Worm (Caenorhabditis elegans): ENCODE results near the gene D1005.5.

Gene D1005.5

DNA sequence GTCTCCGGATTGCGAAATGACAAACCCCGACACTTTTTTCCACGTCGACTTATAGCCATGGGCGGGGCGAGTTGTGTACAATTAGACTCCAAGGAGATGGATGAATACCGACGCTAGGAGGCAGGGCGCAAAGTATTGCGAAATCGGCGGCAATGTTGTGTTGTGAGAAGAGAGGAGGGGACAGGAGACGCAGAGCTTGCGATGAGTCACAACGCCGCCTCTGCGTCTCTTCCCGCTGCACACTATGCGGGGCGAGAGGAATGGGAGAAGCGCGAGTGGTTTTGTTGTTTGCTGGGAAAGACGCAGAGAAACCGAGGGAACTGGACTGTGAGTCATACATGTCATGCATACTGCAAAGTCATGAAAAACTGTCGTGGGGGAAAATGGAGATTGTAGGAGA, 18.4 kb downstream of the D1005.5 start (continued):
- TF ChIP-seq aly-2 (tag; optimal IDR thresholded peaks at IDR 0.05) (no peak), duxl-1 (tag; optimal IDR thresholded peaks at IDR 0.05; ENCODE audit: poor library complexity) (peak; percentile 64), skn-1 (tag; optimal IDR thresholded peaks at IDR 0.05) (no peak), sdz-12 (GFP tag; optimal IDR thresholded peaks at IDR 0.05) (no peak), nhr-111 (GFP tag; optimal IDR thresholded peaks at IDR 0.05) (no peak), lin-29 (GFP tag; IDR thresholded peaks at IDR 0.05) (peak; percentile 42; the same call in 1 of the 2 replicates), daf-12 (tag; optimal IDR thresholded peaks at IDR 0.05) (no peak), Y5F2A.4 (GFP tag; optimal IDR thresholded peaks at IDR 0.05) (no peak), dmd-6 (GFP tag; IDR thresholded peaks at IDR 0.05) (peak; percentile 96), nhr-11 (tag; optimal IDR thresholded peaks at IDR 0.05) (peak; percentile 93), snpc-4 (tag; optimal IDR thresholded peaks at IDR 0.05) (peak; percentile 28), F26F4.8 (GFP tag; conservative IDR thresholded peaks at IDR 0.05) (no peak), ceh-32 (tag; optimal IDR thresholded peaks at IDR 0.05; ENCODE audit: poor library complexity) (peak; percentile 10), zag-1 (tag; optimal IDR thresholded peaks at IDR 0.05) (no peak), tra-1 (GFP tag; IDR thresholded peaks at IDR 0.05) (peak; percentile 84), ztf-7 (tag; optimal IDR thresholded peaks at IDR 0.05) (peak; percentile 73), ces-1 (GFP tag; optimal IDR thresholded peaks at IDR 0.05) (no peak), mxl-2 (GFP tag; conservative IDR thresholded peaks at IDR 0.05) (peak; percentile 78; the same call in 1 of the 2 replicates), madf-5 (GFP tag; IDR thresholded peaks at IDR 0.05) (peak in 1 of 2 experiments; percentile 32; a peak in 1 of 4 replicates), hlh-30 (tag; optimal IDR thresholded peaks at IDR 0.05; ENCODE audit: insufficient read depth) (peak; percentile 96), F49E8.2 (tag; optimal IDR thresholded peaks at IDR 0.05; ENCODE audit: borderline replicate concordance) (no peak), vab-7 (GFP tag; IDR thresholded peaks at IDR 0.05) (peak; percentile 16; the same call in 1 of the 2 replicates), unc-130 (GFP tag; optimal IDR thresholded peaks at IDR 0.05) (no peak), mdl-1 (tag; optimal IDR thresholded peaks at IDR 0.05) (peak; percentile 84 to 95), mep-1 (tag; optimal IDR thresholded peaks at IDR 0.05) (peak; percentile 97), set-16 (GFP tag; IDR thresholded peaks at IDR 0.05) (peak; percentile 94), arid-1 (GFP tag; conservative IDR thresholded peaks at IDR 0.05) (peak; percentile 86), ZK546.5 (tag; optimal IDR thresholded peaks at IDR 0.05) (no peak), nhr-28 (tag; optimal IDR thresholded peaks at IDR 0.05) (peak; percentile 96), ceh-62 (tag; optimal IDR thresholded peaks at IDR 0.05) (no peak), T20F7.1 (GFP tag; optimal IDR thresholded peaks at IDR 0.05) (peak; percentile 68), ceh-20 (GFP tag; IDR thresholded peaks at IDR 0.05) (peak; percentile 90), nhr-237 (tag; optimal IDR thresholded peaks at IDR 0.05) (no peak), unc-62 (GFP tag; optimal IDR thresholded peaks at IDR 0.05 in 1 of 2) (peak in 1 of 2 experiments; percentile 97), unc-62 (tag; optimal IDR thresholded peaks at IDR 0.05) (no peak), nhr-48 (tag; optimal IDR thresholded peaks at IDR 0.05) (peak; percentile 90), R02D3.7 (tag; optimal IDR thresholded peaks at IDR 0.05) (no peak), spr-3 (GFP tag; optimal IDR thresholded peaks at IDR 0.05) (peak; percentile 50), pha-4 (GFP tag; IDR thresholded peaks at IDR 0.05) (peak; percentile 93), pha-4 (tag; optimal IDR thresholded peaks at IDR 0.05) (peak; percentile 82), nhr-76 (tag; optimal IDR thresholded peaks at IDR 0.05) (no peak), mxl-3 (GFP tag; optimal IDR thresholded peaks at IDR 0.05) (peak; percentile 93), hif-1 (tag; optimal IDR thresholded peaks at IDR 0.05) (peak; percentile 27 to 89), nhr-77 (tag; optimal IDR thresholded peaks at IDR 0.05) (peak; percentile 91), egl-43 (GFP tag; IDR thresholded peaks at IDR 0.05) (peak; percentile 89), Y75B8A.6 (GFP tag; IDR thresholded peaks at IDR 0.05) (0 out of 2 replicates have a peak, but pooled peaks have one; percentile 8), egl-27 (tag; optimal IDR thresholded peaks at IDR 0.05) (no peak), zip-2 (tag; optimal IDR thresholded peaks at IDR 0.05) (peak; percentile 99), dmd-9 (GFP tag; IDR thresholded peaks at IDR 0.05) (peak; percentile 80), unc-39 (tag; optimal IDR thresholded peaks at IDR 0.05) (no peak), ama-1 (optimal IDR thresholded peaks at IDR 0.05) (no peak), nhr-6 (tag; optimal IDR thresholded peaks at IDR 0.05) (peak; percentile 95)

All from whole organism, L4 larva.